Fruit fly (Drosophila melanogaster): Measurements from ENCODE around the gene Spag1.
A peak's percentile ranks its signal among the peaks of the same experiment; 100 is the strongest.

The Spag1 gene

DNA sequence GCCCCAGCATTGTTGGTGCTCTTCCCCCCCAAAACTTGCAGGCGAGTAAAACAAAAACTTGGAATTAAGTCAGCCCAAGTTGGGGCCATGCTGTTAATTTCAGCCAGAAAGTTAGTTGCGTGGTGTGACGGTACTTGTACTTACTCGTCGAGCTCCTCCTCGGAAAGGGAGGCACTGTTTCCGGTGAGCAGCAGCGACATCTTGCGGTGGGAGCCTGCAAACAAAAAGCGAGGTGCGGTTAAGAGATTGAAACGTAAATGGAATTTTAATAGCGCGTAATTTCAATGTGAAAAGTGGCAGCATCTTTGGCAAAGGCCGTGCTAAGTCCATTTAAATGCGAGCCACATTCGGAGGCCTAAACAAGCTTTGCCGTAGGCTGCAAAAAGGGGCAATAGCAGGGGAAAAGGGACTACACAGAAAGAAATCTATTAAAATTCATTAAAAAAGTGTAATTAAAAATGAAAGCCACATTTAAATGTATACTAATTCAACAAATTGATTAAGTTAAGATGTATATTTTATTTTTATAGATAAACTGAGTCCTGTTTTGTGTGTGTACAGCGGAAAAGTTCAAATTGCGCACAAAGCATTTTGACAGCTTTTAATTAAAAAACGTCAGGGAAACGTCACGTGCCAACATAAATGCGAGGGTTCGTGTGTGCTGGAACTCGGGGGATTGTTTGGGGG, 8.9 kb downstream of the Spag1 start (continued):
- TF ChIP-seq ewg (GFP tag; optimal IDR thresholded peaks at IDR 0.05) = no peak
- TF ChIP-seq Dll (GFP tag; IDR thresholded peaks at IDR 0.05; ENCODE audit: partially characterized antibody) = no peak
- no peak for TF ChIP-seq CG6689 (GFP tag; IDR thresholded peaks at IDR 0.05)
- TF ChIP-seq CG3163 (GFP tag; optimal IDR thresholded peaks at IDR 0.05) = no peak
- no peak for TF ChIP-seq CG18262 (tag; optimal IDR thresholded peaks at IDR 0.05)
- no peak for TF ChIP-seq z (GFP tag; IDR thresholded peaks at IDR 0.05)
- TF ChIP-seq ab (GFP tag; optimal IDR thresholded peaks at IDR 0.05) = no peak
- TF ChIP-seq Hsf (GFP tag; optimal IDR thresholded peaks at IDR 0.05) = no peak
- no peak for TF ChIP-seq CG30020 (tag; optimal IDR thresholded peaks at IDR 0.05)
- no peak for TF ChIP-seq bowl (GFP tag; IDR thresholded peaks at IDR 0.05)
- TF ChIP-seq CG3995 (GFP tag; optimal IDR thresholded peaks at IDR 0.05) = no peak
- no peak for TF ChIP-seq tll (GFP tag; optimal IDR thresholded peaks at IDR 0.05)
- TF ChIP-seq kni (GFP tag; optimal IDR thresholded peaks at IDR 0.05) = no peak
- no peak for TF ChIP-seq gcm2 (GFP tag; optimal IDR thresholded peaks at IDR 0.05)
- no peak for TF ChIP-seq CG13123 (GFP tag; optimal IDR thresholded peaks at IDR 0.05)
- no peak for TF ChIP-seq Oaz (GFP tag; IDR thresholded peaks at IDR 0.05)
- TF ChIP-seq CG16815 (GFP tag; optimal IDR thresholded peaks at IDR 0.05) = no peak
- no peak for TF ChIP-seq CG1024 (GFP tag; IDR thresholded peaks at IDR 0.05)
- TF ChIP-seq Ada2b (GFP tag; IDR thresholded peaks at IDR 0.05) = no peak
- TF ChIP-seq Sin3A (optimal IDR thresholded peaks at IDR 0.05) = no peak
- TF ChIP-seq CG14710 (tag; optimal IDR thresholded peaks at IDR 0.05) = no peak
- TF ChIP-seq nom (GFP tag; optimal IDR thresholded peaks at IDR 0.05) = no peak
- no peak for TF ChIP-seq H2.0 (GFP tag; IDR thresholded peaks at IDR 0.05)
- no peak for TF ChIP-seq nmo (GFP tag; optimal IDR thresholded peaks at IDR 0.05)
- no peak for TF ChIP-seq CG4854 (GFP tag; optimal IDR thresholded peaks at IDR 0.05)
- no peak for TF ChIP-seq CG12155 (GFP tag; optimal IDR thresholded peaks at IDR 0.05)
- no peak for TF ChIP-seq Rfx (GFP tag; IDR thresholded peaks at IDR 0.05)
- no peak for TF ChIP-seq CkIIα-i1 (GFP tag; IDR thresholded peaks at IDR 0.05)
- no peak for TF ChIP-seq dm (GFP tag; optimal IDR thresholded peaks at IDR 0.05)
- TF ChIP-seq Deaf1 (tag; optimal IDR thresholded peaks at IDR 0.05) = no peak
- no peak for TF ChIP-seq Jarid2 (GFP tag; optimal IDR thresholded peaks at IDR 0.05)
- TF ChIP-seq CG8281 (tag; optimal IDR thresholded peaks at IDR 0.05) = no peak
- no peak for TF ChIP-seq rib (GFP tag; IDR thresholded peaks at IDR 0.05)
- no peak for TF ChIP-seq salm (tag; optimal IDR thresholded peaks at IDR 0.05)
- TF ChIP-seq CG7987 (GFP tag; optimal IDR thresholded peaks at IDR 0.05) = no peak
- no peak for TF ChIP-seq lov (optimal IDR thresholded peaks at IDR 0.05)
- TF ChIP-seq lov (GFP tag; IDR thresholded peaks at IDR 0.05) = 0 out of 3 replicates have a peak, but pooled peaks have one; percentile 38
- no peak for TF ChIP-seq CG17186 (GFP tag; optimal IDR thresholded peaks at IDR 0.05)
- TF ChIP-seq CG7556 (GFP tag; optimal IDR thresholded peaks at IDR 0.05) = no peak
- TF ChIP-seq CTCF (GFP tag; optimal IDR thresholded peaks at IDR 0.05) = peak; percentile 88
- peak; percentile 27; the same call in 1 of the 3 replicates for TF ChIP-seq dysf (GFP tag; IDR thresholded peaks at IDR 0.05)
- TF ChIP-seq Ets65A (GFP tag) = peak; percentile 78
- no peak for TF ChIP-seq CG1602 (GFP tag; optimal IDR thresholded peaks at IDR 0.05)
- TF ChIP-seq NC2α (GFP tag; optimal IDR thresholded peaks at IDR 0.05) = no peak
- 0 out of 2 replicates have a peak, but pooled peaks have one; percentile 24 for TF ChIP-seq CG14441 (GFP tag; IDR thresholded peaks at IDR 0.05)
- no peak for TF ChIP-seq Gug (GFP tag; IDR thresholded peaks at IDR 0.05)
- no peak for TF ChIP-seq CG2875 (GFP tag; optimal IDR thresholded peaks at IDR 0.05)
- no peak for TF ChIP-seq CG15601 (tag; optimal IDR thresholded peaks at IDR 0.05)
- no peak for TF ChIP-seq ro (GFP tag; IDR thresholded peaks at IDR 0.05)
- peak; percentile 25 for TF ChIP-seq pb (GFP tag; optimal IDR thresholded peaks at IDR 0.05)
- no peak for TF ChIP-seq Kr (GFP tag; optimal IDR thresholded peaks at IDR 0.05)
- TF ChIP-seq dan (GFP tag; IDR thresholded peaks at IDR 0.05) = no peak
